Fruit fly (Drosophila melanogaster) whole organism, embryonic: ENCODE data around the gene Rsph3.

Source experiments
- CG10565 ChIP-seq: fragments of 200-800 bp; sonication (Bioruptor generic); optimal IDR thresholded peaks from 3 replicates; lab custom pipeline; 2016; ENCODE audit warnings: missing biosample characterization, mild to moderate bottlenecking, missing genetic modification characterization
- CG11085 ChIP-seq: fragments of 200-800 bp; sonication (Bioruptor generic); IDR thresholded peaks from 2 replicates; pipeline ENCODE4 v1.3.6; 2022; ENCODE audit warnings: missing biosample characterization, missing genetic modification characterization
- CG11093 ChIP-seq: fragments of 200-800 bp; sonication (Bioruptor generic); IDR thresholded peaks from 3 replicates; pipeline ENCODE4 v1.3.6; 2022; ENCODE audit warnings: missing biosample characterization, missing genetic modification characterization
- CG11504 ChIP-seq: fragments of 200-800 bp; sonication (Bioruptor generic); optimal IDR thresholded peaks from 3 replicates; lab custom pipeline; 2019; ENCODE audit warnings: missing biosample characterization, mild to moderate bottlenecking, missing genetic modification characterization, moderate library complexity
- CG13424 ChIP-seq: fragments of 200-800 bp; sonication (Bioruptor generic); optimal IDR thresholded peaks from 2 replicates; lab custom pipeline; 2019; ENCODE audit warnings: missing biosample characterization, mild to moderate bottlenecking, missing genetic modification characterization, moderate library complexity
- CG15269 ChIP-seq: fragments of 200-800 bp; sonication (Bioruptor generic); optimal IDR thresholded peaks from 2 replicates; lab custom pipeline; 2018; ENCODE audit warnings: missing biosample characterization, mild to moderate bottlenecking, missing genetic modification characterization, moderate library complexity
- CG16779 ChIP-seq: fragments of 200-800 bp; sonication (Bioruptor generic); IDR thresholded peaks from 2 replicates; pipeline ENCODE4 v1.3.6; 2022; ENCODE audit warnings: missing biosample characterization, missing genetic modification characterization
- CG2712 ChIP-seq: fragments of 200-800 bp; optimal IDR thresholded peaks from 3 replicates; lab custom pipeline; 2019; ENCODE audit warnings: missing biosample characterization, mild to moderate bottlenecking, missing genetic modification characterization, moderate library complexity
- CG4424 ChIP-seq: fragments of 200-800 bp; sonication (Bioruptor generic); optimal IDR thresholded peaks from 3 replicates; lab custom pipeline; 2016; ENCODE audit warnings: missing biosample characterization, missing genetic modification characterization
- CG5180 ChIP-seq: fragments of 200-800 bp; sonication (Bioruptor generic); optimal IDR thresholded peaks from 3 replicates; lab custom pipeline; 2017; ENCODE audit warnings: missing biosample characterization, missing genetic modification characterization, mild to moderate bottlenecking, moderate library complexity, missing genetic modification reagents
- CG6791 ChIP-seq: fragments of 200-800 bp; sonication (Bioruptor generic); IDR thresholded peaks from 3 replicates; pipeline ENCODE4 v1.3.6; 2022; ENCODE audit warnings: missing biosample characterization, missing genetic modification characterization; ENCODE audit not compliant: partially characterized antibody
- CG7928 ChIP-seq: fragments of 200-800 bp; sonication (Bioruptor generic); optimal IDR thresholded peaks from 2 replicates; lab custom pipeline; 2017; ENCODE audit warnings: missing biosample characterization, mild to moderate bottlenecking, missing genetic modification characterization
- CG7963 ChIP-seq: fragments of 200-800 bp; sonication (Bioruptor generic); IDR thresholded peaks from 3 replicates; pipeline ENCODE4 v1.3.6; 2022; ENCODE audit warnings: missing biosample characterization, missing genetic modification characterization; ENCODE audit not compliant: partially characterized antibody
- CG9437 ChIP-seq: fragments of 200-800 bp; sonication (Bioruptor generic); optimal IDR thresholded peaks from 2 replicates; lab custom pipeline; 2018; ENCODE audit warnings: missing biosample characterization, mild to moderate bottlenecking, missing genetic modification characterization
- CHES-1-like ChIP-seq: fragments of 200-800 bp; sonication (Bioruptor generic); optimal IDR thresholded peaks from 2 replicates; lab custom pipeline; 2016; ENCODE audit warnings: missing biosample characterization, missing genetic modification characterization
- Dfd ChIP-seq, 2 experiments: fragments of >200 bp; optimal IDR thresholded peaks; 2 replicates each; lab custom pipeline; 2017; ENCODE audit warnings: missing biosample characterization in 2 of 2, missing genetic modification characterization in 2 of 2
- Drgx ChIP-seq: fragments of 200-800 bp; sonication (Bioruptor generic); IDR thresholded peaks from 2 replicates; pipeline ENCODE4 v1.3.6; 2022; ENCODE audit warnings: missing biosample characterization, missing genetic modification characterization
- Eip74EF ChIP-seq, 2 experiments: fragments of 200-800 bp in 1 of 2; fragments of >200 bp in 1 of 2; sonication (Bioruptor generic) in 1 of 2; optimal IDR thresholded peaks; 2 replicates each; lab custom pipeline; 2017 to 2019; ENCODE audit warnings: missing biosample characterization in 2 of 2, missing genetic modification characterization in 2 of 2, mild to moderate bottlenecking in 1 of 2, moderate library complexity in 1 of 2
- HLH3B ChIP-seq: fragments of 200-800 bp; sonication (Bioruptor generic); IDR thresholded peaks from 2 replicates; pipeline ENCODE4 v1.3.6; 2022; ENCODE audit warnings: missing biosample characterization, missing genetic modification characterization
- HLHmδ ChIP-seq: fragments of 200-800 bp; sonication (Bioruptor generic); optimal IDR thresholded peaks from 2 replicates; lab custom pipeline; 2018; ENCODE audit warnings: missing biosample characterization, mild to moderate bottlenecking, missing genetic modification characterization, moderate library complexity
- Lhr ChIP-seq: fragments of 200-800 bp; sonication (Bioruptor generic); optimal IDR thresholded peaks from 3 replicates; lab custom pipeline; 2017; ENCODE audit warnings: mild to moderate bottlenecking, missing biosample characterization, missing genetic modification reagents, missing genetic modification characterization
- Lpt ChIP-seq: fragments of >200 bp; optimal IDR thresholded peaks from 2 replicates; lab custom pipeline; 2018; ENCODE audit warnings: missing biosample characterization, missing genetic modification characterization
- Neu2 ChIP-seq: fragments of 200-800 bp; sonication (Bioruptor generic); optimal IDR thresholded peaks from 3 replicates; lab custom pipeline; 2016; ENCODE audit warnings: missing biosample characterization, missing genetic modification characterization, borderline replicate concordance
- Opbp ChIP-seq: fragments of 200-800 bp; sonication (Bioruptor generic); IDR thresholded peaks from 3 replicates; pipeline ENCODE4 v1.3.6; 2022; ENCODE audit warnings: missing biosample characterization, missing genetic modification characterization; ENCODE audit not compliant: partially characterized antibody
- Rfx ChIP-seq: fragments of 200-800 bp; sonication (Bioruptor generic); IDR thresholded peaks from 2 replicates; pipeline ENCODE4 v1.3.6; 2022; ENCODE audit warnings: missing biosample characterization, missing genetic modification characterization
- Side ChIP-seq: fragments of 200-800 bp; sonication (Bioruptor generic); optimal IDR thresholded peaks from 2 replicates; lab custom pipeline; 2016; ENCODE audit warnings: missing biosample characterization, missing genetic modification characterization
- Spps ChIP-seq: fragments of 200-800 bp; sonication (Bioruptor generic); optimal IDR thresholded peaks from 2 replicates; lab custom pipeline; 2018; ENCODE audit warnings: missing biosample characterization, mild to moderate bottlenecking, missing genetic modification characterization
- Sry-δ ChIP-seq: fragments of 200-800 bp; sonication (Bioruptor generic); optimal IDR thresholded peaks from 2 replicates; lab custom pipeline; 2016; ENCODE audit warnings: missing biosample characterization, missing genetic modification characterization
- Taf1 ChIP-seq: fragments of 200-800 bp; sonication (Bioruptor generic); IDR thresholded peaks from 2 replicates; pipeline ENCODE4 v1.3.6; 2022; ENCODE audit warnings: missing biosample characterization, missing genetic modification characterization
- abd-A ChIP-seq: fragments of 200-800 bp; sonication (Bioruptor generic); optimal IDR thresholded peaks from 3 replicates; lab custom pipeline; 2019; ENCODE audit warnings: missing biosample characterization, mild to moderate bottlenecking, missing genetic modification characterization, moderate library complexity
- al ChIP-seq: fragments of 200-800 bp; sonication (Bioruptor generic); IDR thresholded peaks from 2 replicates; pipeline ENCODE4 v1.3.6; 2022; ENCODE audit warnings: missing biosample characterization, missing genetic modification characterization
- bbx ChIP-seq: fragments of 200-800 bp; sonication (Bioruptor generic); IDR thresholded peaks from 2 replicates; pipeline ENCODE4 v1.3.6; 2022; ENCODE audit warnings: missing biosample characterization, missing genetic modification characterization; ENCODE audit not compliant: partially characterized antibody
- corto ChIP-seq: fragments of 200-800 bp; sonication (Bioruptor generic); optimal IDR thresholded peaks from 2 replicates; lab custom pipeline; 2016; ENCODE audit warnings: missing biosample characterization, mild to moderate bottlenecking, missing genetic modification characterization, moderate library complexity
- dati ChIP-seq: fragments of 200-800 bp; sonication (Bioruptor generic); IDR thresholded peaks from 2 replicates; pipeline ENCODE4 v1.3.6; 2022; ENCODE audit warnings: missing biosample characterization, missing genetic modification characterization
- gsb ChIP-seq: fragments of 200-800 bp; sonication (Bioruptor generic); IDR thresholded peaks from 2 replicates; pipeline ENCODE4 v1.3.6; 2022; ENCODE audit warnings: missing biosample characterization, missing genetic modification characterization
- hkb ChIP-seq, 2 experiments: fragments of 200-800 bp in 1 of 2; fragments of >200 bp in 1 of 2; sonication (Bioruptor generic) in 1 of 2; IDR thresholded peaks in 1 of 2; optimal IDR thresholded peaks in 1 of 2; 2 replicates each; pipeline versions ENCODE4 v1.3.6 to Lab custom; 2017 to 2022; ENCODE audit warnings: missing biosample characterization in 1 of 2, missing genetic modification characterization in 1 of 2
- knrl ChIP-seq: fragments of 200-800 bp; sonication (Bioruptor generic); IDR thresholded peaks from 3 replicates; pipeline ENCODE4 v1.3.6; 2022; ENCODE audit warnings: missing biosample characterization, missing genetic modification characterization; ENCODE audit not compliant: partially characterized antibody
- luna ChIP-seq: fragments of 200-800 bp; sonication (Bioruptor generic); optimal IDR thresholded peaks from 2 replicates; lab custom pipeline; 2016; ENCODE audit warnings: missing biosample characterization, missing genetic modification characterization
- nerfin-2 ChIP-seq: fragments of 200-800 bp; sonication (Bioruptor generic); IDR thresholded peaks from 2 replicates; pipeline ENCODE4 v1.3.6; 2022; ENCODE audit warnings: missing biosample characterization, missing genetic modification characterization; ENCODE audit not compliant: partially characterized antibody
- pfk ChIP-seq: fragments of 200-800 bp; sonication (Bioruptor generic); optimal IDR thresholded peaks from 2 replicates; lab custom pipeline; 2018; ENCODE audit warnings: missing biosample characterization, mild to moderate bottlenecking, missing genetic modification characterization, moderate library complexity
- psq ChIP-seq: fragments of 200-800 bp; sonication (Bioruptor generic); optimal IDR thresholded peaks from 2 replicates; lab custom pipeline; 2017; ENCODE audit warnings: missing biosample characterization, missing genetic modification characterization
- pzg ChIP-seq: fragments of 200-800 bp; sonication (Bioruptor generic); optimal IDR thresholded peaks from 3 replicates; lab custom pipeline; 2018; ENCODE audit warnings: missing biosample characterization, mild to moderate bottlenecking, missing genetic modification characterization, moderate library complexity
- repo ChIP-seq: fragments of 200-800 bp; sonication (Bioruptor generic); optimal IDR thresholded peaks from 2 replicates; lab custom pipeline; 2016; ENCODE audit warnings: missing biosample characterization, missing genetic modification characterization
- ro ChIP-seq: fragments of 200-800 bp; sonication (Bioruptor generic); IDR thresholded peaks from 2 replicates; pipeline ENCODE4 v1.3.6; 2022; ENCODE audit warnings: missing biosample characterization, missing genetic modification characterization
- slbo ChIP-seq: fragments of 200-800 bp; sonication (Bioruptor generic); IDR thresholded peaks from 2 replicates; pipeline ENCODE4 v1.3.6; 2022; ENCODE audit warnings: missing biosample characterization, missing genetic modification characterization
- slou ChIP-seq: fragments of 200-800 bp; sonication (Bioruptor generic); optimal IDR thresholded peaks from 3 replicates; lab custom pipeline; 2016; ENCODE audit warnings: missing biosample characterization, missing genetic modification characterization
- so ChIP-seq: fragments of 200-800 bp; sonication (Bioruptor generic); IDR thresholded peaks from 3 replicates; pipeline ENCODE4 v1.3.6; 2022; ENCODE audit warnings: missing biosample characterization, missing genetic modification characterization
- tll ChIP-seq, 2 experiments: fragments of 200-800 bp in 1 of 2; fragments of >200 bp in 1 of 2; sonication (Bioruptor generic) in 1 of 2; optimal IDR thresholded peaks; 2 replicates each; lab custom pipeline; 2017 to 2019; ENCODE audit warnings: missing biosample characterization in 2 of 2, missing genetic modification characterization in 2 of 2, mild to moderate bottlenecking in 1 of 2, moderate library complexity in 1 of 2

Gene Rsph3

DNA sequence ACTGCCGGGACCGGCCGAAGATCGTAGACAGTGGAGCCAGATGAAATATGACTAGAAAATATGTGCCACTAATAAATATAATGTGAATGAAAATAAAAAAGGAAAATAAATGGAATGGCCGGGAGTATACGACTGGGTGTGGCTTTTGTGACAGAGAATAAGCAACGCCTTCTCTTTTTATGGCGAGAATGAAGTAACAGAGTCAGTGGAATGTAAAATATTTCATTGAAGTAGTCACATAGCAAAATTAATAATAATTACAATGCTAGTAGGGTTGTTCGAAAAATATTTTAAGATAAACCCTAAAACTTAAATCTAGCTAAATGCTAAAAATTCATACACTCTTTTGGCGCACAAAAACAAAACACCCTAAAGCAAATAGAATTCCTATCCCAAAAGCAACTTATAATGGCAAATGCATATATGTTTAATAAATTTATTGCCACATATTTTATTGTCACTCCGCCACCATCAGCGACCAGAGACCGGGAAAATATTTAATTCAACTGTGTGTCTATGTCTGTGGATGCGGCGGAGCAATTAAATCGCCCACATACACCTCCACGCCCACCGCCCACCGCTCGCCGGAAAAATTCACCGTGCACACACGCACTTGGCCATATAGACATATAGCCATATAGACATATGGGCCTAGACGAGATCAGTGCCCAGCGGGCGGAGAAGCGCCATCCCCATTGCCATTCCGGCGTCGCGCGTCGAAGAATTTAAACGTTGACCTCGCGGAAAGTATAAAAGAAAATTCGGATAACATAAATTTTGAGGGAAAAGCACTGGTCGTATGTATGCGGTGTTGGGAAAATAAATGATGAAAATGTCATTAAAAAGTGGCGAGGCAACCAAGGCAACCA is 56.1 kb downstream of the Rsph3 start (continued):
- TF ChIP-seq bbx (GFP tag; lab: Robert Waterston, UW) = no peak
- peak; percentile 35 for TF ChIP-seq CG15269
- TF ChIP-seq CG10565 = no peak
- TF ChIP-seq CG6791 (GFP tag; lab: Robert Waterston, UW) = no peak
- no peak for TF ChIP-seq HLH3B
- TF ChIP-seq CG9437 (GFP tag; lab: Kevin White, UChicago) = no peak
- TF ChIP-seq CG11085 = no peak
- TF ChIP-seq abd-A (tag; lab: Kevin White, UChicago) = peak; percentile 0
- no peak for TF ChIP-seq so (GFP tag; lab: Robert Waterston, UW)
- TF ChIP-seq pzg = no peak
- peak; percentile 10 for TF ChIP-seq CG2712 (tag; lab: Kevin White, UChicago)
- TF ChIP-seq HLHmδ = no peak
- no peak for TF ChIP-seq luna (GFP tag; lab: Kevin White, UChicago)
- no peak for TF ChIP-seq Dfd (GFP tag; optimal IDR thresholded peaks at IDR 0.05; lab: Kevin White, UChicago)
- no peak for TF ChIP-seq Side (GFP tag; lab: Kevin White, UChicago)
- no peak for TF ChIP-seq Opbp (GFP tag; lab: Robert Waterston, UW)
- no peak for TF ChIP-seq Sry-δ (GFP tag; lab: Kevin White, UChicago)
- TF ChIP-seq Lhr (GFP tag; lab: Kevin White, UChicago) = no peak
- no peak for TF ChIP-seq hkb (optimal IDR thresholded peaks at IDR 0.05; lab: Kevin White, UChicago)
- no peak for TF ChIP-seq hkb (GFP tag; IDR thresholded peaks at IDR 0.05; lab: Robert Waterston, UW)
- 0 out of 2 replicates have a peak, but pooled peaks have one; percentile 20 for TF ChIP-seq al (GFP tag; lab: Robert Waterston, UW)
- no peak for TF ChIP-seq ro (GFP tag; lab: Robert Waterston, UW)
- no peak for TF ChIP-seq knrl (GFP tag; lab: Robert Waterston, UW)
- TF ChIP-seq Lpt (GFP tag; lab: Kevin White, UChicago) = no peak
- TF ChIP-seq Eip74EF (GFP tag; optimal IDR thresholded peaks at IDR 0.05; lab: Kevin White, UChicago) = no peak
- no peak for TF ChIP-seq CG4424 (GFP tag; lab: Kevin White, UChicago)
- no peak for TF ChIP-seq psq
- no peak for TF ChIP-seq Spps (tag; lab: Kevin White, UChicago)
- no peak for TF ChIP-seq CG7928 (GFP tag; lab: Kevin White, UChicago)
- no peak for TF ChIP-seq Neu2 (GFP tag; lab: Kevin White, UChicago)
- TF ChIP-seq tll (GFP tag; optimal IDR thresholded peaks at IDR 0.05; lab: Kevin White, UChicago) = no peak
- TF ChIP-seq nerfin-2 (GFP tag; lab: Robert Waterston, UW) = no peak
- no peak for TF ChIP-seq CG5180 (GFP tag; lab: Kevin White, UChicago)
- no peak for TF ChIP-seq pfk (GFP tag; lab: Kevin White, UChicago)
- TF ChIP-seq CG7963 (GFP tag; lab: Robert Waterston, UW) = no peak
- TF ChIP-seq gsb (GFP tag; lab: Robert Waterston, UW) = no peak
- no peak for TF ChIP-seq slou (GFP tag; lab: Kevin White, UChicago)
- TF ChIP-seq dati (GFP tag; lab: Robert Waterston, UW) = no peak
- peak; percentile 51 for TF ChIP-seq CG13424 (tag; lab: Kevin White, UChicago)
- no peak for TF ChIP-seq CG16779
- no peak for TF ChIP-seq CG11093 (GFP tag; lab: Robert Waterston, UW)
- peak; percentile 51 for TF ChIP-seq CG11504 (tag; lab: Kevin White, UChicago)
- TF ChIP-seq Taf1 (GFP tag; lab: Robert Waterston, UW) = no peak
- no peak for TF ChIP-seq corto (GFP tag; lab: Kevin White, UChicago)
- no peak for TF ChIP-seq CHES-1-like (GFP tag; lab: Kevin White, UChicago)
- TF ChIP-seq Drgx (GFP tag; lab: Robert Waterston, UW) = no peak
- no peak for TF ChIP-seq slbo (GFP tag; lab: Robert Waterston, UW)
- TF ChIP-seq Rfx (GFP tag; lab: Robert Waterston, UW) = peak; percentile 46
- TF ChIP-seq repo (GFP tag; lab: Kevin White, UChicago) = no peak
